Fruit fly (Drosophila melanogaster) whole organism: ENCODE measurements around the gene CG14903.

ENCODE experiments used
- CG8478 ChIP-seq: fragments of >200 bp; optimal IDR thresholded peaks from 2 replicates; lab custom pipeline; 2018; ENCODE audit warnings: inconsistent platforms
- Dll ChIP-seq: fragments of >200 bp; optimal IDR thresholded peaks from 2 replicates; lab custom pipeline; 2017
- EcR ChIP-seq, 2 experiments: fragments of >200 bp; optimal IDR thresholded peaks; 2 replicates each; lab custom pipeline; 2017; ENCODE audit warnings: missing biosample characterization in 2 of 2, missing genetic modification characterization in 2 of 2, missing genetic modification reagents in 2 of 2
- pan ChIP-seq: fragments of >200 bp; optimal IDR thresholded peaks from 2 replicates; lab custom pipeline; 2017
- psq ChIP-seq: fragments of >200 bp; optimal IDR thresholded peaks from 2 replicates; lab custom pipeline; 2017
- usp ChIP-seq: fragments of >200 bp; optimal IDR thresholded peaks from 2 replicates; lab custom pipeline; 2017; ENCODE audit warnings: missing biosample characterization, missing genetic modification characterization, mixed read lengths

- no peak for TF ChIP-seq pan (lab: Kevin White, UChicago)
- TF ChIP-seq EcR (GFP tag; optimal IDR thresholded peaks at IDR 0.05; lab: Kevin White, UChicago), result no peak
- TF ChIP-seq Dll, result no peak
- TF ChIP-seq CG8478 (lab: Kevin White, UChicago), result no peak
- TF ChIP-seq psq (lab: Kevin White, UChicago), result no peak
- no peak for TF ChIP-seq usp (GFP tag; lab: Kevin White, UChicago)
Observed at dm6 chr3R:16571215-16571614, 2.3 kb downstream of the CG14903 start, which contains the start of gene CG14891.
